Fruit fly (Drosophila melanogaster) whole organism, embryonic: ENCODE measurements around the gene xmas.

ENCODE experiments used
- Awh ChIP-seq: fragments of 200-800 bp; sonication (Bioruptor generic); IDR thresholded peaks from 2 replicates; pipeline ENCODE4, ENCODE4 v1.3.6; 2022; ENCODE audit warnings: missing biosample characterization, missing genetic modification characterization
- CG10431 ChIP-seq: fragments of 200-800 bp; sonication (Bioruptor generic); optimal IDR thresholded peaks from 3 replicates; lab custom pipeline; 2018; ENCODE audit warnings: missing biosample characterization, mild to moderate bottlenecking, missing genetic modification characterization
- CG1233 ChIP-seq: fragments of 200-800 bp; sonication (Bioruptor generic); optimal IDR thresholded peaks from 4 replicates; lab custom pipeline; 2018; ENCODE audit warnings: missing biosample characterization, mild to moderate bottlenecking, missing genetic modification characterization
- CG12391 ChIP-seq: fragments of 200-800 bp; sonication (Bioruptor generic); optimal IDR thresholded peaks from 3 replicates; lab custom pipeline; 2018; ENCODE audit warnings: missing biosample characterization, mild to moderate bottlenecking, missing genetic modification characterization, moderate library complexity
- CG15011 ChIP-seq: fragments of 200-800 bp; sonication (Bioruptor generic); optimal IDR thresholded peaks from 3 replicates; lab custom pipeline; 2018; ENCODE audit warnings: missing biosample characterization, mild to moderate bottlenecking, missing genetic modification characterization
- CG17359 ChIP-seq: fragments of 200-800 bp; sonication (Bioruptor generic); optimal IDR thresholded peaks from 3 replicates; lab custom pipeline; 2018; ENCODE audit warnings: missing biosample characterization, mild to moderate bottlenecking, missing genetic modification characterization, moderate library complexity
- CG18619 ChIP-seq: fragments of 200-800 bp; sonication (Bioruptor generic); optimal IDR thresholded peaks from 3 replicates; lab custom pipeline; 2017; ENCODE audit warnings: missing biosample characterization, mild to moderate bottlenecking, missing genetic modification characterization
- CG2889 ChIP-seq: fragments of 200-800 bp; sonication (Bioruptor generic); IDR thresholded peaks from 3 replicates; pipeline ENCODE4 v1.3.6; 2022; ENCODE audit warnings: missing biosample characterization, missing genetic modification characterization
- CG30403 ChIP-seq: fragments of 200-800 bp; sonication (Bioruptor generic); optimal IDR thresholded peaks from 3 replicates; lab custom pipeline; 2016; ENCODE audit warnings: missing biosample characterization, missing genetic modification characterization
- CG32532 ChIP-seq: fragments of 200-800 bp; sonication (Bioruptor generic); IDR thresholded peaks from 2 replicates; pipeline ENCODE4 v1.3.6; 2022; ENCODE audit warnings: missing biosample characterization, missing genetic modification characterization
- CG34224 ChIP-seq: fragments of 200-800 bp; sonication (Bioruptor generic); IDR thresholded peaks from 3 replicates; pipeline ENCODE4 v1.3.6; 2022; ENCODE audit warnings: missing biosample characterization, missing genetic modification characterization; ENCODE audit not compliant: partially characterized antibody
- CG3838 ChIP-seq: fragments of 200-800 bp; sonication (Bioruptor generic); optimal IDR thresholded peaks from 3 replicates; lab custom pipeline; 2016; ENCODE audit warnings: missing biosample characterization, missing genetic modification characterization
- CG4820 ChIP-seq: fragments of 200-800 bp; sonication (Bioruptor generic); optimal IDR thresholded peaks from 3 replicates; lab custom pipeline; 2016; ENCODE audit warnings: missing biosample characterization, missing genetic modification characterization
- CG7271 ChIP-seq: fragments of 200-800 bp; sonication (Bioruptor generic); optimal IDR thresholded peaks from 2 replicates; lab custom pipeline; 2018; ENCODE audit warnings: missing biosample characterization, mild to moderate bottlenecking, missing genetic modification characterization, moderate library complexity
- CG7928 ChIP-seq: fragments of 200-800 bp; sonication (Bioruptor generic); optimal IDR thresholded peaks from 2 replicates; lab custom pipeline; 2017; ENCODE audit warnings: missing biosample characterization, mild to moderate bottlenecking, missing genetic modification characterization
- CG8290 ChIP-seq, 3 experiments: fragments of 200-800 bp; sonication (Bioruptor generic); optimal IDR thresholded peaks; 2 replicates each; lab custom pipeline; 2016 to 2019; ENCODE audit warnings: missing biosample characterization in 3 of 3, missing genetic modification characterization in 3 of 3, mild to moderate bottlenecking in 2 of 3, moderate library complexity in 1 of 3
- CG9609 ChIP-seq: fragments of 200-800 bp; sonication (Bioruptor generic); optimal IDR thresholded peaks from 3 replicates; lab custom pipeline; 2016; ENCODE audit warnings: missing biosample characterization, missing genetic modification characterization
- Deaf1 ChIP-seq: fragments of 200-800 bp; optimal IDR thresholded peaks from 3 replicates; lab custom pipeline; 2019; ENCODE audit warnings: missing biosample characterization, mild to moderate bottlenecking, missing genetic modification characterization, moderate library complexity
- HLHmδ ChIP-seq: fragments of 200-800 bp; sonication (Bioruptor generic); optimal IDR thresholded peaks from 2 replicates; lab custom pipeline; 2018; ENCODE audit warnings: missing biosample characterization, mild to moderate bottlenecking, missing genetic modification characterization, moderate library complexity
- Hr39 ChIP-seq: fragments of >200 bp; optimal IDR thresholded peaks from 2 replicates; lab custom pipeline; 2017
- Lim3 ChIP-seq: fragments of 200-800 bp; sonication (Bioruptor generic); IDR thresholded peaks from 2 replicates; pipeline ENCODE4 v1.3.6; 2022; ENCODE audit warnings: missing biosample characterization, missing genetic modification characterization
- Myb ChIP-seq: fragments of 200-800 bp; sonication (Bioruptor generic); optimal IDR thresholded peaks from 2 replicates; lab custom pipeline; 2016; ENCODE audit warnings: missing biosample characterization, missing genetic modification characterization
- Pdp1 ChIP-seq, 2 experiments: fragments of 200-800 bp; sonication (Bioruptor generic); optimal IDR thresholded peaks; 3 replicates each; lab custom pipeline; 2016; ENCODE audit warnings: missing biosample characterization in 2 of 2, missing genetic modification characterization in 2 of 2, mild to moderate bottlenecking in 1 of 2, moderate library complexity in 1 of 2
- Rx ChIP-seq: fragments of 200-800 bp; sonication (Bioruptor generic); IDR thresholded peaks from 2 replicates; pipeline ENCODE4 v1.3.6; 2022; ENCODE audit warnings: missing biosample characterization, missing genetic modification characterization
- Scr ChIP-seq: fragments of 200-800 bp; sonication (Bioruptor generic); IDR thresholded peaks from 2 replicates; pipeline ENCODE4 v1.3.6; 2022; ENCODE audit warnings: missing biosample characterization, missing genetic modification characterization; ENCODE audit not compliant: partially characterized antibody
- Sox102F ChIP-seq: fragments of 200-800 bp; sonication (Bioruptor generic); optimal IDR thresholded peaks from 2 replicates; lab custom pipeline; 2018; ENCODE audit warnings: missing biosample characterization, mild to moderate bottlenecking, missing genetic modification characterization, moderate library complexity
- Spps ChIP-seq: fragments of 200-800 bp; sonication (Bioruptor generic); optimal IDR thresholded peaks from 2 replicates; lab custom pipeline; 2018; ENCODE audit warnings: missing biosample characterization, mild to moderate bottlenecking, missing genetic modification characterization
- Taf1 ChIP-seq: fragments of 200-800 bp; sonication (Bioruptor generic); IDR thresholded peaks from 2 replicates; pipeline ENCODE4 v1.3.6; 2022; ENCODE audit warnings: missing biosample characterization, missing genetic modification characterization
- Trl ChIP-seq, 3 experiments: fragments of >200 bp in 2 of 3; fragments of 200-800 bp in 1 of 3; sonication (Bioruptor generic) in 1 of 3; optimal IDR thresholded peaks; 2 replicates in 1 of 3; 3 replicates in 2 of 3; lab custom pipeline; 2016 to 2017; ENCODE audit warnings: missing biosample characterization in 1 of 3, missing genetic modification characterization in 1 of 3
- Vsx1 ChIP-seq: fragments of 200-800 bp; sonication (Bioruptor generic); optimal IDR thresholded peaks from 2 replicates; lab custom pipeline; 2017; ENCODE audit warnings: missing biosample characterization, mild to moderate bottlenecking, missing genetic modification characterization, missing genetic modification reagents
- ab ChIP-seq: fragments of 200-800 bp; sonication (Bioruptor generic); optimal IDR thresholded peaks from 2 replicates; lab custom pipeline; 2016; ENCODE audit warnings: missing biosample characterization, missing genetic modification characterization
- chn ChIP-seq: fragments of 200-800 bp; sonication (Bioruptor generic); optimal IDR thresholded peaks from 2 replicates; lab custom pipeline; 2016; ENCODE audit warnings: missing biosample characterization, missing genetic modification characterization
- danr ChIP-seq: fragments of 200-800 bp; sonication (Bioruptor generic); IDR thresholded peaks from 2 replicates; pipeline ENCODE4 v1.3.6; 2022; ENCODE audit warnings: missing biosample characterization, missing genetic modification characterization
- disco-r ChIP-seq: fragments of 200-800 bp; sonication (Bioruptor generic); optimal IDR thresholded peaks from 2 replicates; lab custom pipeline; 2016; ENCODE audit warnings: missing biosample characterization, missing genetic modification characterization
- dmrt99B ChIP-seq: fragments of 200-800 bp; sonication (Bioruptor generic); optimal IDR thresholded peaks from 2 replicates; lab custom pipeline; 2018; ENCODE audit warnings: missing biosample characterization, mild to moderate bottlenecking, missing genetic modification characterization, moderate library complexity
- fu2 ChIP-seq: fragments of 200-800 bp; sonication (Bioruptor generic); optimal IDR thresholded peaks from 2 replicates; lab custom pipeline; 2016; ENCODE audit warnings: missing biosample characterization, missing genetic modification characterization
- grn ChIP-seq: fragments of 200-800 bp; sonication (Bioruptor generic); optimal IDR thresholded peaks from 3 replicates; lab custom pipeline; 2017; ENCODE audit warnings: missing biosample characterization, missing genetic modification characterization
- h ChIP-seq: fragments of >200 bp; optimal IDR thresholded peaks from 2 replicates; lab custom pipeline; 2017
- hbn ChIP-seq: fragments of 200-800 bp; sonication (Bioruptor generic); IDR thresholded peaks from 2 replicates; pipeline ENCODE4 v1.3.6; 2022; ENCODE audit warnings: missing biosample characterization, missing genetic modification characterization; ENCODE audit not compliant: partially characterized antibody
- jumu ChIP-seq: fragments of 200-800 bp; sonication (Bioruptor generic); optimal IDR thresholded peaks from 3 replicates; lab custom pipeline; 2016; ENCODE audit warnings: missing biosample characterization, missing genetic modification characterization
- lola ChIP-seq, 3 experiments: fragments of >200 bp in 2 of 3; fragments of 200-800 bp in 1 of 3; sonication (Bioruptor generic) in 1 of 3; optimal IDR thresholded peaks; 2 replicates each; lab custom pipeline; 2017 to 2019; ENCODE audit warnings: missing biosample characterization in 3 of 3, missing genetic modification characterization in 3 of 3, mild to moderate bottlenecking in 1 of 3, moderate library complexity in 1 of 3
- mirr ChIP-seq: fragments of 200-800 bp; sonication (Bioruptor generic); optimal IDR thresholded peaks from 3 replicates; lab custom pipeline; 2018; ENCODE audit warnings: missing biosample characterization, mild to moderate bottlenecking, missing genetic modification characterization
- pho ChIP-seq: fragments of 200-800 bp; sonication (Bioruptor generic); optimal IDR thresholded peaks from 2 replicates; lab custom pipeline; 2016; ENCODE audit warnings: missing biosample characterization, missing genetic modification characterization
- row ChIP-seq: fragments of 200-800 bp; sonication (Bioruptor generic); IDR thresholded peaks from 3 replicates; pipeline ENCODE4 v1.3.6; 2022; ENCODE audit warnings: missing biosample characterization, missing genetic modification characterization
- ssp ChIP-seq: fragments of 200-800 bp; sonication (Bioruptor generic); IDR thresholded peaks from 2 replicates; pipeline ENCODE4 v1.3.6; 2022; ENCODE audit warnings: missing biosample characterization, missing genetic modification characterization
- toy ChIP-seq: fragments of 200-800 bp; sonication (Bioruptor generic); IDR thresholded peaks from 2 replicates; pipeline ENCODE4 v1.3.6; 2022; ENCODE audit warnings: missing biosample characterization, missing genetic modification characterization
- ttk ChIP-seq: fragments of 200-800 bp; sonication (Bioruptor generic); IDR thresholded peaks from 2 replicates; pipeline ENCODE4 v2.1.2; 2022; ENCODE audit warnings: missing biosample characterization, missing genetic modification characterization
- yki ChIP-seq: fragments of >200 bp; optimal IDR thresholded peaks from 3 replicates; lab custom pipeline; 2018
- zf30C ChIP-seq: fragments of 200-800 bp; sonication (Bioruptor generic); optimal IDR thresholded peaks from 3 replicates; lab custom pipeline; 2018; ENCODE audit warnings: missing biosample characterization, mild to moderate bottlenecking, missing genetic modification characterization
- zfh1 ChIP-seq: fragments of 200-800 bp; sonication (Bioruptor generic); IDR thresholded peaks from 3 replicates; pipeline ENCODE4 v1.3.6; 2022; ENCODE audit warnings: missing biosample characterization, missing genetic modification characterization
- zfh2 ChIP-seq: fragments of 200-800 bp; sonication (Bioruptor generic); optimal IDR thresholded peaks from 2 replicates; lab custom pipeline; 2016; ENCODE audit warnings: missing biosample characterization, missing genetic modification characterization

xmas gene

dm6 chrX:17107401-17107916 is 51.6 kb downstream of the xmas start, which contains the start of gene CG5004 (continued):
- no peak for TF ChIP-seq danr (GFP tag; lab: Robert Waterston, UW)
- no peak for TF ChIP-seq zfh1 (GFP tag; lab: Robert Waterston, UW)
- TF ChIP-seq CG30403 = no peak
- peak in 1 of 2 experiments; percentile 34 for TF ChIP-seq Pdp1 (GFP tag; optimal IDR thresholded peaks at IDR 0.05; lab: Kevin White, UChicago)
- TF ChIP-seq CG2889 (GFP tag; lab: Robert Waterston, UW) = no peak
- no peak for TF ChIP-seq zfh2 (GFP tag; lab: Kevin White, UChicago)
- no peak for TF ChIP-seq CG1233
- no peak for TF ChIP-seq CG15011
- TF ChIP-seq grn (GFP tag; lab: Kevin White, UChicago) = peak; percentile 76
- TF ChIP-seq CG7271 (tag; lab: Kevin White, UChicago) = no peak
- TF ChIP-seq CG18619 = no peak
- TF ChIP-seq ttk = no peak
- TF ChIP-seq CG12391 (tag; lab: Kevin White, UChicago) = peak; percentile 10
- TF ChIP-seq Taf1 = no peak
- TF ChIP-seq Deaf1 (tag; lab: Kevin White, UChicago) = no peak
- no peak for TF ChIP-seq CG4820 (GFP tag; lab: Kevin White, UChicago)
- TF ChIP-seq Scr (GFP tag; lab: Robert Waterston, UW) = peak; percentile 58
- no peak for TF ChIP-seq Hr39 (lab: Kevin White, UChicago)
- peak; percentile 22 for TF ChIP-seq Myb (GFP tag; lab: Kevin White, UChicago)
- TF ChIP-seq h (lab: Kevin White, UChicago) = no peak
- TF ChIP-seq lola (GFP tag; optimal IDR thresholded peaks at IDR 0.05; lab: Kevin White, UChicago) = no peak
- no peak for TF ChIP-seq dmrt99B (tag; lab: Kevin White, UChicago)
- TF ChIP-seq ssp (GFP tag; lab: Robert Waterston, UW) = no peak
- no peak for TF ChIP-seq Spps (tag; lab: Kevin White, UChicago)
- TF ChIP-seq mirr (GFP tag; lab: Kevin White, UChicago) = no peak
- TF ChIP-seq pho (GFP tag; lab: Kevin White, UChicago) = no peak
- TF ChIP-seq ab (GFP tag; lab: Kevin White, UChicago) = no peak
- no peak for TF ChIP-seq CG9609
- no peak for TF ChIP-seq Rx (GFP tag; lab: Robert Waterston, UW)
- TF ChIP-seq CG32532 (GFP tag; lab: Robert Waterston, UW) = no peak
- peak; percentile 24; the same call in 1 of the 3 replicates for TF ChIP-seq row (GFP tag; lab: Robert Waterston, UW)
- no peak for TF ChIP-seq Lim3 (GFP tag; lab: Robert Waterston, UW)
- TF ChIP-seq toy (GFP tag; lab: Robert Waterston, UW) = no peak
- TF ChIP-seq fu2 (GFP tag; lab: Kevin White, UChicago) = no peak
- no peak for TF ChIP-seq jumu (GFP tag; lab: Kevin White, UChicago)
- no peak; the same call in 1 of the 2 replicates for TF ChIP-seq hbn (GFP tag; lab: Robert Waterston, UW)
- TF ChIP-seq chn (GFP tag; lab: Kevin White, UChicago) = no peak
- peak; percentile 51 for TF ChIP-seq CG10431
- TF ChIP-seq HLHmδ = no peak
- no peak for TF ChIP-seq Awh (GFP tag; lab: Robert Waterston, UW)
- no peak for TF ChIP-seq disco-r (GFP tag; lab: Kevin White, UChicago)
- no peak for TF ChIP-seq Trl (optimal IDR thresholded peaks at IDR 0.05; lab: Kevin White, UChicago)
- TF ChIP-seq Trl (GFP tag; optimal IDR thresholded peaks at IDR 0.05; lab: Kevin White, UChicago) = no peak
- TF ChIP-seq Vsx1 (GFP tag; lab: Kevin White, UChicago) = no peak
- no peak for TF ChIP-seq zf30C (GFP tag; lab: Kevin White, UChicago)
- no peak for TF ChIP-seq CG17359
- peak; percentile 38 for TF ChIP-seq CG8290 (GFP tag; optimal IDR thresholded peaks at IDR 0.05; lab: Kevin White, UChicago)
- TF ChIP-seq CG8290 (tag; optimal IDR thresholded peaks at IDR 0.05; lab: Kevin White, UChicago) = peak in 1 of 2 experiments; percentile 64
- peak; percentile 44; the same call in 1 of the 3 replicates for TF ChIP-seq CG34224
- TF ChIP-seq Sox102F = no peak
- no peak for TF ChIP-seq CG7928
- TF ChIP-seq CG3838 (GFP tag; lab: Kevin White, UChicago) = no peak
- no peak for TF ChIP-seq yki (lab: Kevin White, UChicago)
